Worm (Caenorhabditis elegans): Measurements from ENCODE around the gene F55A4.7.

Gene F55A4.7

DNA sequence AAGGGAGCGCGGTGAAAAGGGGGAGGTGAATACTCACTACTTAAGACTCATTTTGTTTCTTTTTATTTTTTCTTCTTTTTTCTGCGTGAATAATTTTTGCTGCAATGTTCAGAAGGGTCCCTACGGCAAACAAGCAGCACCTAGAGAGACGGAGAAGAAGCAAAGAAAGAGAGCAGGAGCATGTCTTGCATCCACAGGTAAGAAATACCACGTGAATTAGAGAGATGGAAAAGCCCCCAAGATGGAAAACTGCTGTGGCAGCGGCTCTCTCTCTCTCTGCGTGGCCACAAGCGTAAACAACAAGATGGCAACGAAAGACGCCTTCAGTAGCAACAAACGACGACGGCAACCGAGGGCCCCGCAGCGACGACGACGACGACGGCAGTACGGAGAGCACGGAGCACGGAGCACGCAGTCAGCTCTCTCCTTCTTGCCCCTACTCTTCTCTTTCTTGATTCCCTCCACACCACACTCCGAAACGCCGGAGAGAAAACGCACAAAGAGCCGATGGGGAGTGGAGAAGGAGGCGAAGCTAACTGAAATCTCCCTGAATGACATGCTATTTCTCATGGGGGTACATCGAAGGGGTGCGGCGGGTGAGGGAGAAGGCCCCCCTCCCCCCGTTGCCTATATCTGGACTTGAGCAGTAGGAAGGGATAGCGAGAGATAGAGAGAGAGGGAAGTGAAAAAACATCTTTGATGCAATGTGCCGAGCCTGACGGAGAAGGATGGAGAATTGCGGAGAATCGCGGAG, 45.4 kb downstream of the F55A4.7 start (continued):
- TF ChIP-seq lin-14 (GFP tag; optimal IDR thresholded peaks at IDR 0.05) (peak; percentile 93), zip-4 (GFP tag; optimal IDR thresholded peaks at IDR 0.05) (no peak), unc-130 (tag; optimal IDR thresholded peaks at IDR 0.05) (no peak), sox-4 (tag; optimal IDR thresholded peaks at IDR 0.05) (peak; percentile 70), nhr-11 (tag; optimal IDR thresholded peaks at IDR 0.05) (no peak), nhr-12 (tag; optimal IDR thresholded peaks at IDR 0.05) (no peak), tbx-2 (tag; optimal IDR thresholded peaks at IDR 0.05) (peak; percentile 76), elt-2 (tag; optimal IDR thresholded peaks at IDR 0.05) (no peak), nhr-237 (tag; optimal IDR thresholded peaks at IDR 0.05) (no peak), nhr-84 (tag; optimal IDR thresholded peaks at IDR 0.05) (no peak), swsn-7 (tag; optimal IDR thresholded peaks at IDR 0.05) (peak; percentile 76), C16A3.4 (tag; optimal IDR thresholded peaks at IDR 0.05) (peak; percentile 7), ceh-82 (tag; optimal IDR thresholded peaks at IDR 0.05) (peak; percentile 57 to 71 (median 63)), isw-1 (GFP tag; IDR thresholded peaks at IDR 0.05) (peak; percentile 41), nhr-47 (tag; optimal IDR thresholded peaks at IDR 0.05) (peak; percentile 81), dpl-1 (GFP tag; optimal IDR thresholded peaks at IDR 0.05) (peak in 1 of 3 experiments; percentile 13), xbp-1 (tag; optimal IDR thresholded peaks at IDR 0.05) (peak; percentile 19), ceh-88 (GFP tag; IDR thresholded peaks at IDR 0.05) (peak; percentile 47; the same call in 1 of the 2 replicates), nhr-71 (tag; optimal IDR thresholded peaks at IDR 0.05) (peak; percentile 84), sup-37 (GFP tag; optimal IDR thresholded peaks at IDR 0.05) (no peak), C34B4.2 (tag; optimal IDR thresholded peaks at IDR 0.05) (no peak), jun-1 (tag; optimal IDR thresholded peaks at IDR 0.05) (peak; percentile 40), snu-23 (GFP tag; optimal IDR thresholded peaks at IDR 0.05) (peak; percentile 71), lsy-2 (tag; optimal IDR thresholded peaks at IDR 0.05) (peak; percentile 38 to 40), unc-62 (GFP tag; optimal IDR thresholded peaks at IDR 0.05) (no peak), pqm-1 (tag; optimal IDR thresholded peaks at IDR 0.05) (no peak), fkh-10 (GFP tag; optimal IDR thresholded peaks at IDR 0.05) (peak; percentile 64), lir-3 (tag; optimal IDR thresholded peaks at IDR 0.05; ENCODE audit: poor library complexity) (no peak), nhr-77 (tag; optimal IDR thresholded peaks at IDR 0.05) (no peak), snpc-4 (tag; optimal IDR thresholded peaks at IDR 0.05) (peak; percentile 6), hlh-4 (tag; optimal IDR thresholded peaks at IDR 0.05) (no peak), ceh-8 (GFP tag; optimal IDR thresholded peaks at IDR 0.05) (no peak), ets-5 (GFP tag; IDR thresholded peaks at IDR 0.05) (no peak), dsc-1 (tag; optimal IDR thresholded peaks at IDR 0.05) (peak; percentile 78), nhr-19 (GFP tag; conservative IDR thresholded peaks at IDR 0.05) (peak; percentile 33), unc-30 (tag; optimal IDR thresholded peaks at IDR 0.05) (no peak), nhr-20 (tag; optimal IDR thresholded peaks at IDR 0.05) (peak; percentile 3), egl-13 (tag; optimal IDR thresholded peaks at IDR 0.05) (peak; percentile 88), irx-1 (tag; optimal IDR thresholded peaks at IDR 0.05) (peak; percentile 23), mep-1 (tag; optimal IDR thresholded peaks at IDR 0.05) (peak; percentile 44)

DNA sequence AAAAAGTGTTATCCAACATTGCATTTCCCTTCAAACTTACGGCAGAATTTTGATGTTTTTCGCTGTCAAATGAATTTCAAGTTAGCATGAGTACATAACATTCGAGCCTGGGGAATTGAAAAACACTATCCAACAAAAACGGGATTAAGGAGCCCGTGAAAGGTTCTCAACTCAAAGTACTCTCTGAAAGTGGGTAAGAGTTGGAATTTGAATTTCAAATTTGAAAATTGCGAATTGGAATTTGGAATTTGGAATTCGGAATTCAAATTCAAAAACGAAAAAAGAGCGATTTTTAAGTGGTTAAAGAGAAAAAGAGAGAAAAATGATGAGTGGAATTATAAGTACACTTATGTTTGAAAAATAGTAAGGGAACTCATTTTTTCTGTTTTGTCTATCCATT, 47.0 kb downstream of the F55A4.7 start, which contains the start of the genes C09E10.3 and dgk-1:
C09E10.3 (minus strand) TSS at position 101 of the 400 bp plus-strand sequence.
dgk-1 (minus strand) TSS at position 183 of the 400 bp plus-strand sequence.
- TF ChIP-seq unc-86 (tag; optimal IDR thresholded peaks at IDR 0.05) (no peak), skn-1 (tag; optimal IDR thresholded peaks at IDR 0.05) (no peak), F16B12.6 (tag; optimal IDR thresholded peaks at IDR 0.05) (no peak), nhr-76 (tag; optimal IDR thresholded peaks at IDR 0.05) (no peak), pax-3 (tag; optimal IDR thresholded peaks at IDR 0.05) (no peak), hlh-4 (tag; optimal IDR thresholded peaks at IDR 0.05) (no peak), tlp-1 (tag; optimal IDR thresholded peaks at IDR 0.05) (no peak), ces-1 (GFP tag; optimal IDR thresholded peaks at IDR 0.05) (no peak), hlh-17 (GFP tag; optimal IDR thresholded peaks at IDR 0.05; ENCODE audit: borderline replicate concordance) (no peak)
